Fruit fly (Drosophila melanogaster): ENCODE data around the gene nau.
A peak's percentile ranks its signal among the peaks of the same experiment; 100 is the strongest.

nau gene

dm6 chr3R:23767417-23767853 is 49.3 kb upstream of the nau start, which contains the start of the genes CG10214 and CG10375 (continued):
- TF ChIP-seq Adf1 (GFP tag; IDR thresholded peaks at IDR 0.05), result no peak; the same call in 1 of the 2 replicates
- TF ChIP-seq ems (GFP tag; optimal IDR thresholded peaks at IDR 0.05), result peak; percentile 84
- TF ChIP-seq CG10979 (tag; optimal IDR thresholded peaks at IDR 0.05), result peak; percentile 64
- TF ChIP-seq CG10654 (GFP tag; optimal IDR thresholded peaks at IDR 0.05), result peak; percentile 73
- TF ChIP-seq Sox100B (GFP tag; optimal IDR thresholded peaks at IDR 0.05), result peak; percentile 49
- TF ChIP-seq Atf6 (GFP tag; IDR thresholded peaks at IDR 0.05), result 0 out of 2 replicates have a peak, but pooled peaks have one; percentile 44
- peak; percentile 43; the same call in 1 of the 3 replicates for TF ChIP-seq ken (GFP tag; IDR thresholded peaks at IDR 0.05)
- no peak for TF ChIP-seq CG17612 (GFP tag; IDR thresholded peaks at IDR 0.05)
- TF ChIP-seq CG11247 (GFP tag; IDR thresholded peaks at IDR 0.05), result 0 out of 2 replicates have a peak, but pooled peaks have one; percentile 37
- TF ChIP-seq CG3838 (GFP tag; optimal IDR thresholded peaks at IDR 0.05), result peak; percentile 34
- peak; percentile 46 for TF ChIP-seq CG18476 (GFP tag; optimal IDR thresholded peaks at IDR 0.05)
- TF ChIP-seq Awh (GFP tag; IDR thresholded peaks at IDR 0.05), result peak; percentile 18; the same call in 1 of the 2 replicates
- TF ChIP-seq CrebB (tag; optimal IDR thresholded peaks at IDR 0.05), result peak; percentile 61
- peak; percentile 70 for TF ChIP-seq lab (GFP tag; optimal IDR thresholded peaks at IDR 0.05)
- peak; percentile 82 for TF ChIP-seq zfh2 (GFP tag; optimal IDR thresholded peaks at IDR 0.05)
- peak; percentile 64 for TF ChIP-seq dmrt11E (tag; optimal IDR thresholded peaks at IDR 0.05)
- TF ChIP-seq CG43689 (GFP tag; IDR thresholded peaks at IDR 0.05), result no peak
- TF ChIP-seq CG14710 (tag; optimal IDR thresholded peaks at IDR 0.05), result peak; percentile 88
- TF ChIP-seq CG30020 (tag; optimal IDR thresholded peaks at IDR 0.05), result peak; percentile 75
- TF ChIP-seq Spps (tag; optimal IDR thresholded peaks at IDR 0.05), result peak; percentile 44
- TF ChIP-seq vfl (GFP tag; optimal IDR thresholded peaks at IDR 0.05), result peak; percentile 69
- peak; percentile 44 for TF ChIP-seq BtbVII (GFP tag; optimal IDR thresholded peaks at IDR 0.05)
- TF ChIP-seq CG11093 (GFP tag; IDR thresholded peaks at IDR 0.05), result no peak
- peak in 1 of 2 experiments; percentile 68 for TF ChIP-seq Hr51 (GFP tag; optimal IDR thresholded peaks at IDR 0.05)
- TF ChIP-seq usp (GFP tag; optimal IDR thresholded peaks at IDR 0.05), result no peak
- no peak for TF ChIP-seq CG15011 (GFP tag; optimal IDR thresholded peaks at IDR 0.05)
- peak; percentile 58 for TF ChIP-seq CG7556 (GFP tag; optimal IDR thresholded peaks at IDR 0.05)
- peak; percentile 22 for TF ChIP-seq odd (GFP tag; optimal IDR thresholded peaks at IDR 0.05)
- TF ChIP-seq ranshi (GFP tag; IDR thresholded peaks at IDR 0.05), result peak; percentile 36; the same call in 1 of the 2 replicates
- TF ChIP-seq CG13296 (GFP tag; optimal IDR thresholded peaks at IDR 0.05), result peak; percentile 31
- TF ChIP-seq stc (GFP tag; IDR thresholded peaks at IDR 0.05), result 0 out of 2 replicates have a peak, but pooled peaks have one; percentile 21
- peak; percentile 86 for TF ChIP-seq CG12391 (tag; optimal IDR thresholded peaks at IDR 0.05)
- TF ChIP-seq tna (GFP tag; IDR thresholded peaks at IDR 0.05; ENCODE audit: partially characterized antibody), result no peak
- peak; percentile 76 for TF ChIP-seq Bteb2 (GFP tag; optimal IDR thresholded peaks at IDR 0.05)
- peak; percentile 35; the same call in 1 of the 3 replicates for TF ChIP-seq CG11695 (GFP tag; IDR thresholded peaks at IDR 0.05)
- peak; percentile 78 for TF ChIP-seq CG8944 (GFP tag; optimal IDR thresholded peaks at IDR 0.05)
- TF ChIP-seq gsb-n (tag; optimal IDR thresholded peaks at IDR 0.05), result peak; percentile 50
- TF ChIP-seq lola (GFP tag; optimal IDR thresholded peaks at IDR 0.05), result peak in 1 of 3 experiments; percentile 64
- peak; percentile 94 for TF ChIP-seq gfzf (GFP tag; optimal IDR thresholded peaks at IDR 0.05)
- TF ChIP-seq HmgZ (tag; optimal IDR thresholded peaks at IDR 0.05), result peak; percentile 85
- peak; percentile 85 for TF ChIP-seq twi (tag; optimal IDR thresholded peaks at IDR 0.05)
- peak; percentile 23 for TF ChIP-seq Dek (tag; optimal IDR thresholded peaks at IDR 0.05)
- TF ChIP-seq CG33557 (GFP tag; optimal IDR thresholded peaks at IDR 0.05), result peak; percentile 49
- TF ChIP-seq CG16779 (GFP tag; IDR thresholded peaks at IDR 0.05), result no peak
- peak; percentile 46 for TF ChIP-seq dmrt99B (tag; optimal IDR thresholded peaks at IDR 0.05)
- peak; percentile 32; the same call in 1 of the 2 replicates for TF ChIP-seq CG32767 (GFP tag; IDR thresholded peaks at IDR 0.05)
- no peak for TF ChIP-seq Poxn (GFP tag; IDR thresholded peaks at IDR 0.05)
- peak; percentile 78 for TF ChIP-seq Camta (GFP tag; optimal IDR thresholded peaks at IDR 0.05)
- TF ChIP-seq Hr39 (optimal IDR thresholded peaks at IDR 0.05), result no peak
- TF ChIP-seq CG17829 (tag; optimal IDR thresholded peaks at IDR 0.05), result peak; percentile 81
